Worm (Caenorhabditis elegans) whole organism, late embryonic: ENCODE data around the gene E04F6.10.

Experiments used
- ceh-22 ChIP-seq: sonication (generic microtip); optimal IDR thresholded peaks from 2 replicates; lab custom pipeline; 2017; ENCODE audit warnings: missing biosample characterization, missing genetic modification characterization
- dmd-4 ChIP-seq: sonication (generic microtip); optimal IDR thresholded peaks from 2 replicates; lab custom pipeline; 2016; ENCODE audit warnings: borderline replicate concordance, missing genetic modification characterization, missing compliant biosample characterization
- nfya-1 ChIP-seq: sonication (generic microtip); optimal IDR thresholded peaks from 2 replicates; lab custom pipeline; 2017; ENCODE audit warnings: missing genetic modification characterization, mild to moderate bottlenecking, missing compliant biosample characterization, antibody characterized with exemption, moderate library complexity
- pqm-1 ChIP-seq: sonication (generic microtip); optimal IDR thresholded peaks from 2 replicates; lab custom pipeline; 2016; ENCODE audit warnings: missing genetic modification characterization, missing compliant biosample characterization
- ttx-3 ChIP-seq: sonication (generic microtip); optimal IDR thresholded peaks from 2 replicates; lab custom pipeline; 2016; ENCODE audit warnings: missing genetic modification reagents, missing genetic modification characterization, missing compliant biosample characterization
- unc-55 ChIP-seq: sonication (generic microtip); optimal IDR thresholded peaks from 2 replicates; lab custom pipeline; 2017; ENCODE audit warnings: missing biosample characterization, missing genetic modification reagents, missing genetic modification characterization

ce11 chrII:7208184-7208583 is 8.8 kb downstream of the E04F6.10 start, which contains the start of gene dhs-7:
- no peak for TF ChIP-seq pqm-1 (tag; lab: Kevin White, UChicago)
- no peak for TF ChIP-seq ceh-22 (tag; lab: Kevin White, UChicago)
- no peak for TF ChIP-seq nfya-1
- TF ChIP-seq dmd-4 (tag; lab: Kevin White, UChicago), result no peak
- TF ChIP-seq unc-55 (GFP tag; lab: Kevin White, UChicago), result no peak
- no peak for TF ChIP-seq ttx-3 (tag; lab: Kevin White, UChicago)
